Fruit fly (Drosophila melanogaster): ENCODE results near the gene CG17625.

The CG17625 gene

DNA sequence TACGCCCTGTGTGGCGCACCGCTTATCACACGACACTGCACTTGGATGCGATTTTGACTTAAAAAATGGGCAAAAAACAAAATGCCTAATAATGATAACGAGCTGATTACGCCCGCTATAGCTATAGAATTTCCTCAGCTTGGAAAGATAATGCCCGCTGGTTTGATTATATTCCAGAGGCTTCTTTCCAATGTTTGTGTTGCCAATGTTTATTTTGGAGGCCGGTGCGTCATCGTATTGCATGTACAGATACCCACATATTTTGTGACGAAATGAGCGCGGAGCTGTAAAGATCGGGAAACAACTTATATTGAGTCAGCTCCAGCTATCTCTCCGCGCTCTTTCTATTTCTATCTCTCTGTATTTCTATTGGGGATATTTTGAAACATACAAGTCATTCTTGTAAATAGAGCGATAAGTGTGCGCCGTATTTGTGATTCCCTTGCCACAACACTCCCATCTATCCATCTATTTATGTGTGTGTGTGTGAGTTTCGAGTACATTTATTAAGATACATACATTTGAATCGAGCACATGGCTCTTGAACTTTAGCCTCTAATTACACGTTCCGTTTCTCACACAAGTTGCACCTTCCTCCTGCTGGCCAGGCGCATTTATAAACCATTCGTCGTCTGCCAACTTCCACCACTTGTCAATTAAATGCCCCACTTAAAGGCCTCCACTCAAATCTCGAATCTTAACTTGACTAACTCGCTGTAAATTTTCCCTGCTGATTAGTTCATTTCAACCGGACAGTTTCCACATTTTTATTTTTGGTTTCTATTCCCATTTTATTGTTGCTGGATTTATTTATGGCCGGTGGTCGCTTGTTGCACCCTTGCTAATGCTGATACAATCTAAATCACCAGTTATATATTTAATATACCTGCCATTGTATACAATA is 2.4 kb upstream of the CG17625 start:
- no peak for TF ChIP-seq CG15710 (tag; optimal IDR thresholded peaks at IDR 0.05)

DNA sequence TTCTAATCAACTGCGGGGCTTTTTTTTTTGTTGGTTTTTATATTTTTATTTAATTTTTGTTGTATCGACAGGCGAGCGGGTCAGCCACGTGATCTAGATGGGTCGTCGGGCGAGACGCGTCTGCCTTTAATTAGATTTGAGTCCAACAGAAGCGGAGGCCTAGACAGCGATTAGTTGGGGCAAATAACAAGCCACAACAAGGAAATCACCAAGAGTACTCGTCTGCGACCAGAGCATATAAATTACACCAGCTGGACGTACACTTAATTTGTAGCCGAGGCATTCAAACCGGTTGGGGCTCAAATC is 1.7 kb upstream of the CG17625 start:
- TF ChIP-seq CG8159 (tag; optimal IDR thresholded peaks at IDR 0.05) (no peak), Pif1A (GFP tag; optimal IDR thresholded peaks at IDR 0.05) (no peak), CG9948 (tag; optimal IDR thresholded peaks at IDR 0.05) (no peak), Snoo (tag; optimal IDR thresholded peaks at IDR 0.05) (no peak), fd96Ca (GFP tag; IDR thresholded peaks at IDR 0.05) (no peak), CG34367 (tag; optimal IDR thresholded peaks at IDR 0.05) (no peak), CG14655 (GFP tag; optimal IDR thresholded peaks at IDR 0.05) (no peak), CG13204 (GFP tag; optimal IDR thresholded peaks at IDR 0.05) (no peak), EcR (GFP tag; optimal IDR thresholded peaks at IDR 0.05) (no peak), rn (GFP tag; IDR thresholded peaks at IDR 0.05) (no peak), CG10348 (GFP tag; IDR thresholded peaks at IDR 0.05) (no peak), CG17806 (tag; optimal IDR thresholded peaks at IDR 0.05) (no peak), gl (tag; optimal IDR thresholded peaks at IDR 0.05) (no peak), CG15710 (tag; optimal IDR thresholded peaks at IDR 0.05) (no peak), Pif1B (GFP tag; optimal IDR thresholded peaks at IDR 0.05) (no peak), CG32121 (GFP tag; IDR thresholded peaks at IDR 0.05) (no peak), CG12605 (GFP tag; IDR thresholded peaks at IDR 0.05) (no peak), D1 (tag; optimal IDR thresholded peaks at IDR 0.05) (no peak), CG4496 (GFP tag; IDR thresholded peaks at IDR 0.05) (no peak), Ets98B (GFP tag; IDR thresholded peaks at IDR 0.05) (no peak)

DNA sequence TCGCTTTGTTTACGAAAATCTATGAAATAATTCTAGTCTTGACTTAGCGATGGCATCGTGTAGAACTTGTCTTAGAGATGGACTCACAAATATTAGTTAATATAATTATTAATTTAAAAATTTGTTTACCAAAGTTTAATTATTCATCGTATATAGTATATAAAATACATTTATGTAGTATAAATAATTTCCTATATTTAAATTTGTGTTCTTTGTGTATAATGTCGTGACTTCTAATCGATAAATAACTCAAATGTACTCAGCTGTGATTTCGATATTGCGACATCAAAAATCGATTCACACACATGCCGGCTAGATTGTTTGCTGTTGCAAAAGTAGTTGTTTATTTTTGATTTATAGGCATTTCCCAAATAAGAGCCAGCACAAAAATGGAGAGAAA is 3.7 kb downstream of the CG17625 start, which contains the start of the genes wfs1 and Nup133:
Gene wfs1, minus strand, starts transcription at position 70 of the 400 bp plus-strand sequence.
Gene Nup133, plus strand, starts transcription at position 297 of the 400 bp plus-strand sequence.
- TF ChIP-seq CG34367 (tag; optimal IDR thresholded peaks at IDR 0.05) (peak; percentile 41), Ets98B (GFP tag; IDR thresholded peaks at IDR 0.05) (0 out of 2 replicates have a peak, but pooled peaks have one; percentile 10), CG13204 (GFP tag; optimal IDR thresholded peaks at IDR 0.05) (no peak), CG9948 (tag; optimal IDR thresholded peaks at IDR 0.05) (no peak), CG32121 (GFP tag; IDR thresholded peaks at IDR 0.05) (peak; percentile 54), CG15710 (tag; optimal IDR thresholded peaks at IDR 0.05) (peak; percentile 75), CG8159 (tag; optimal IDR thresholded peaks at IDR 0.05) (peak; percentile 74)

DNA sequence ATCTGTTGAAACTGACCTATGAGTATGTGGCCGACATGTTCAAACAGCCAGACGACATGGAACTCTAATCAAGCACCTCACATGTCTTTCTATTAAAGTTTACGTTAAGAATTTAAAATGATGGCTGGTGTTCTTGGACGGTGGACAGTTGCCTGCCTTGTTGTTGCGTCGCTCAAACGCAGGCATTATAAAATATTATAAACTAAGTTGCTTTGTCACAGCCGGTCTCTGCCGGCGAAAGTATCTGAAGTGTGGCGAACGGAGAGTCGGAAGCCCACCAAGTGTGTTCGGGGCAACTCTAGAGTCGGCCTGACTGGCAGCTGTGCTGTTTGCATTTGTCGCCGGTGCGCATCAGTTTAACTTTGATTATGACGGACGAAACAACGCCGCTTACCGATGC is 8.0 kb downstream of the CG17625 start, which contains the start of gene cd:
Gene cd, plus strand, starts transcription at position 301 of the 400 bp plus-strand sequence.
- TF ChIP-seq CG13204 (GFP tag; optimal IDR thresholded peaks at IDR 0.05) (no peak), CG4496 (GFP tag; IDR thresholded peaks at IDR 0.05) (no peak), CG34367 (tag; optimal IDR thresholded peaks at IDR 0.05) (no peak), CG17806 (tag; optimal IDR thresholded peaks at IDR 0.05) (no peak), gl (tag; optimal IDR thresholded peaks at IDR 0.05) (no peak), CG8301 (tag; optimal IDR thresholded peaks at IDR 0.05) (no peak)

DNA sequence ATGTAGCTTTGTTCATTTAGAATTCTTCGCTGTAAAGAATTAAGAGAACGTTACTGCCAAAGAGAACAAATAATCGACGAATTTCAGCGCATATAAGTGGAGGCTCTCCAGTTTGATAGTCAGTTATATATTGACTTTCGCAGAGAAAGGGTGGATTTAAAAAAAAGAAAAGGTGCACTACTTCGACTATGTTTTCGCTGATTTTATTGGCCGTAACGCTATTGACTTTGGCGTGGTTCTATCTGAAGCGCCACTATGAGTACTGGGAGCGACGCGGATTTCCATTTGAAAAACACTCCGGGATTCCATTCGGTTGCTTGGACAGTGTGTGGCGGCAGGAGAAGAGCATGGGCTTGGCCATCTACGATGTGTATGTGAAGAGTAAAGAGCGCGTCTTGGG is 11.6 kb downstream of the CG17625 start, which contains the start of gene Cyp6d4:
Gene Cyp6d4, plus strand, starts transcription at position 112 of the 400 bp plus-strand sequence.
- TF ChIP-seq CG10348 (GFP tag; IDR thresholded peaks at IDR 0.05) (no peak), Pif1A (GFP tag; optimal IDR thresholded peaks at IDR 0.05) (no peak), CG8159 (tag; optimal IDR thresholded peaks at IDR 0.05) (no peak)

DNA sequence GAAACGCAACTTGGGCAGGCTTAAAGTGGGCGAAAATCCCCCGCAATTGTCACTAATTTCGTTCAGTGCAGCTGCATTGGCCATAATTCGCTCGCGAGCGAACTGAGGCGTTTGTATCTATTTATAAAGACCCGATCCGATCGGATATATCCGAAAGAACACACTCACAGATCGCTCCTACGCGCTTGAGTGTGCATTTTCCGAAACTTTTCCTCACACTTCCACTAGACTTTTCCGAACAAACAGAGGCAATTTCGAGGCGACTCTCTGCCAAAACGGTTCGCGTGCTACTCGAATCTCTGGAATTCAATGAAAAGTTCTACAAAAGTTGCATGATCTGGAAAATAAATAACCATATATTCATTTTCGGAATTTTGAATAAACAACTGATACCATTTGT is 15.1 kb downstream of the CG17625 start, which contains the start of the genes CG6972 and CCAP:
Gene CG6972, plus strand, starts transcription at position 215 of the 400 bp plus-strand sequence.
Gene CCAP, minus strand, starts transcription at position 292 of the 400 bp plus-strand sequence.
- no peak for TF ChIP-seq EcR (GFP tag; optimal IDR thresholded peaks at IDR 0.05)
- TF ChIP-seq CG32121 (GFP tag; IDR thresholded peaks at IDR 0.05): 0 out of 2 replicates have a peak, but pooled peaks have one; percentile 28
- TF ChIP-seq CG10348 (GFP tag; IDR thresholded peaks at IDR 0.05): no peak
- no peak for TF ChIP-seq CG9948 (tag; optimal IDR thresholded peaks at IDR 0.05)
- no peak for TF ChIP-seq CG4496 (GFP tag; IDR thresholded peaks at IDR 0.05)
- no peak for TF ChIP-seq CG15710 (tag; optimal IDR thresholded peaks at IDR 0.05)
- TF ChIP-seq fd96Ca (GFP tag; IDR thresholded peaks at IDR 0.05): no peak
- TF ChIP-seq Snoo (tag; optimal IDR thresholded peaks at IDR 0.05): no peak

DNA sequence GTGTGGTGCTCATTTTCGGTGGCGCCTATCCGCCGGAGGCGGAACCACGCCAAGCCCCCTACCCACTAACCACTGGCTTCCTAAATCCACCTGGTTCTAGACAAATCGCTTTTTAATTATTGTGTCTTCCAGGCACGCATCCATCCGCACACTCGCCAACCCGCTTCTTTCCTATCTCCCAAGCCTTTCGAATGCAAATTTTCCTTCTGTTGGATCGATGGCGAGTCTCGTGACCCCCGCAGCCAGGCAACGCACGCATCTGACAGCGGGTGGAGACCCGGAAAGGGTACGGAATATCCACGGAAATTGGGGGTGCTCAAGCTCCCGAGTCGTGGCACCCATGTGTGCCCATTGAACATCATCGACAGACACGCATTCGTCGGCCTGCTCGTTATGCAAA is 20.5 kb downstream of the CG17625 start, which contains the start of gene CG13842:
Gene CG13842, minus strand, starts transcription at position 101 of the 400 bp plus-strand sequence.
- no peak for TF ChIP-seq Pif1B (GFP tag; optimal IDR thresholded peaks at IDR 0.05)
- TF ChIP-seq CG12605 (GFP tag; IDR thresholded peaks at IDR 0.05): no peak
- TF ChIP-seq gl (tag; optimal IDR thresholded peaks at IDR 0.05): no peak
- no peak for TF ChIP-seq CG8159 (tag; optimal IDR thresholded peaks at IDR 0.05)
- no peak for TF ChIP-seq Snoo (tag; optimal IDR thresholded peaks at IDR 0.05)
- TF ChIP-seq CG14655 (GFP tag; optimal IDR thresholded peaks at IDR 0.05): no peak
- no peak for TF ChIP-seq rn (GFP tag; IDR thresholded peaks at IDR 0.05)
